Fruit fly (Drosophila melanogaster) whole organism: ENCODE data around the gene Cpr65Ea.

Experiments used
- CG8478 ChIP-seq: fragments of >200 bp; optimal IDR thresholded peaks from 2 replicates; lab custom pipeline; 2018; ENCODE audit warnings: inconsistent platforms
- Dll ChIP-seq: fragments of >200 bp; optimal IDR thresholded peaks from 2 replicates; lab custom pipeline; 2017
- EcR ChIP-seq, 2 experiments: fragments of >200 bp; optimal IDR thresholded peaks; 2 replicates each; lab custom pipeline; 2017; ENCODE audit warnings: missing biosample characterization in 2 of 2, missing genetic modification characterization in 2 of 2, missing genetic modification reagents in 2 of 2
- pan ChIP-seq: fragments of >200 bp; optimal IDR thresholded peaks from 2 replicates; lab custom pipeline; 2017
- psq ChIP-seq: fragments of >200 bp; optimal IDR thresholded peaks from 2 replicates; lab custom pipeline; 2017
- usp ChIP-seq: fragments of >200 bp; optimal IDR thresholded peaks from 2 replicates; lab custom pipeline; 2017; ENCODE audit warnings: missing biosample characterization, missing genetic modification characterization, mixed read lengths

The Cpr65Ea gene

DNA sequence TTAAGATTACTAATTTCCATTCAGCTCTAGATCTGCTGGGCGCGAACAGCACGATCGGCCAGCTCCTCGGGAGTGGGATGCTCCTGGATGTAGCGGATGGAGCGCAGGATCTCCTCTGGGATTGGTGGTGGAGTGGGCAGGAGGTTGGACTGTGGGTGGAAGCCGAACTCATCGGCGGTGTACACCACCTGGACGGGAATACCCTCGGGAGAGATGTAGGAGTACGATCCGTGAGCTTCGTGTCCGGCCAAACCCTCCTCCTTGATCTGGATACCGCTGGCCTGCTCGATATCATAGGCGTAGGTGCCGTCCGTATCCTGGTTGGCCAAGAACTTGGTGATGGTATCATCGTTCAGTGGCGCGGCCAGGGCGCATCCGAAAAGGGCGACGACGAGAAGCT lies 315 bp downstream of the Cpr65Ea start:
- TF ChIP-seq psq (lab: Kevin White, UChicago): no peak
- no peak for TF ChIP-seq CG8478 (lab: Kevin White, UChicago)
- TF ChIP-seq EcR (GFP tag; optimal IDR thresholded peaks at IDR 0.05; lab: Kevin White, UChicago): no peak
- no peak for TF ChIP-seq usp (GFP tag; lab: Kevin White, UChicago)
- no peak for TF ChIP-seq Dll (lab: Kevin White, UChicago)
- TF ChIP-seq pan (lab: Kevin White, UChicago): no peak

DNA sequence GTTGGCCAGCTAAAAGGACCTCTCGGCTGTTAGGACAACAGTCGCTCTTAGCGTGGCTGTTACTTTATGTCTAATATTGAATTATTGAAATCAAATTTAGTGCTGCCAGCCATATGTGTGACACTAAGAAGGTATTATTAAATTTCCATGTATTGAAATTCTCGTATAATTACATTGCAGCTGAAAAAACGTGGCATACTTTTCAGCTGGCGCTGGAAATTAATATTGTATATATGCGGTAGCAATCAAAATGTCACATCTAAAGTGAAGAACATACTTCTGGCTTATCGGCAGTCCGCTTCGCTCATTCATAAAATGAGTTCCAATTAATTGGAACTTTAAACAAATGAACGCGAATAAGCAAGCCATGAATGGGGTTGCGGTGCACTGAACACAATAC lies 4.2 kb downstream of the Cpr65Ea start:
- TF ChIP-seq psq (lab: Kevin White, UChicago) (no peak), CG8478 (lab: Kevin White, UChicago) (no peak), usp (GFP tag; lab: Kevin White, UChicago) (no peak), Dll (lab: Kevin White, UChicago) (no peak), pan (lab: Kevin White, UChicago) (no peak), EcR (GFP tag; optimal IDR thresholded peaks at IDR 0.05; lab: Kevin White, UChicago) (no peak)

DNA sequence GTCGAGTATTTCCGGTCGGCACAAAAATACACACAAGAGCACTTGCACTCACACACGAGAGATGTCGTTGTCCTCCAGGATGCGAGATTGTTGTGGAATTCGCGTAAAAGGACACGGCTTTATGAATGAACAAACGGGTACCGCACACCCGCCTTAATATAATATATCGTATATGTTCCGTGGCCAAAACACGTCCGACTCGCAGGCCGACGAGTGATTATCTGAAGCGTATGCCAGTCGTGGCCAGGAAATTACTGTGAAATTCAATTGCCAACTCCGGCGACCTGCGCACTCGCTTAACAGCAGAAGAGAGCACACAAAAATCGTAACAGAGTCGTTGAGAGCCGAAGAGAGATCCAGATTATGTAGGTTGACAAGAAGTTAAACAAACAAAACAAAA lies 9.2 kb downstream of the Cpr65Ea start, which contains the start of gene CG8641:
Gene CG8641 (minus strand): TSS at position 205 of the 400 bp plus-strand sequence.
- TF ChIP-seq Dll (lab: Kevin White, UChicago): no peak
- TF ChIP-seq psq (lab: Kevin White, UChicago): no peak
- no peak for TF ChIP-seq pan (lab: Kevin White, UChicago)
- TF ChIP-seq usp (GFP tag; lab: Kevin White, UChicago): no peak
- TF ChIP-seq CG8478 (lab: Kevin White, UChicago): no peak
- TF ChIP-seq EcR (GFP tag; optimal IDR thresholded peaks at IDR 0.05; lab: Kevin White, UChicago): no peak

DNA sequence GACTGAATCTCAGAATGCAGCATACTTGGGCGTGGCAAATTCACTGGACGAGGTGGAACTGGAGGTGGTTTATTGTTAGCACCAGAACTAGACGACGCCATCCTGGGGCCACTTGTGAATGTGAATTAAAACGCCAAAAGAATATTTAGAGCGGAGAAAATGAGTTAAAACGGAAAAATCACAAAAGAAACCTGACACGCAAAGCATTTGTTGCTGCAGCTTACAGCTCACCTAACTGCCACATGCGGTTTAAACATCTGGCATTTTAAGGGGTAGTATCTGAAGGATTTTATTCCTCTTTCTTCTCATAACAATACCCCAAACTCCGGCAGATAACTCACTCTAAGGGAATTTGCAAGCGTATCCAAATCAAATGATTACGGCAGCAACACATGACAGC lies 11.3 kb downstream of the Cpr65Ea start, which contains the start of gene CG34030:
Gene CG34030 (minus strand): TSS at position 101 of the 400 bp plus-strand sequence.
- TF ChIP-seq Dll (lab: Kevin White, UChicago) (no peak), usp (GFP tag; lab: Kevin White, UChicago) (no peak), EcR (GFP tag; optimal IDR thresholded peaks at IDR 0.05; lab: Kevin White, UChicago) (no peak), psq (lab: Kevin White, UChicago) (no peak), pan (lab: Kevin White, UChicago) (no peak), CG8478 (lab: Kevin White, UChicago) (no peak)

DNA sequence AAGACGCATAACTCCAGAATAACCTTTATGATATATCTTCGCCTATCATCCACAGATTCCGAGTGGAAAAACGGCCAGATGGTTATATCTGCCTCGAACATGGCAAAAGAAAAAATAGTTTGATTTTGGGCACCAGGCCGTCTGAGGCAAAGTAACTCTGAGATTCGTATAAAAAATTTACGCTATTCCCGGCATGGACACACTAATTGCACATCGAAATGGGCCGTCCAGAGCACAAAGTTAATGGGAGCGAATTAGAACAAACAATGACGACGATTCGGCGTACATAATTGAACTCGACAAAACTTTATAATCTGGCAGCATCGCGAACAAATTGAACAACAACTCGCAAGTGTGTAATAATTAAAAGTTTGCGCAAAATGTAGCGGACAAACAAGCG lies 17.3 kb downstream of the Cpr65Ea start, which contains the start of gene CG32391:
Gene CG32391 (minus strand): TSS at position 101 of the 400 bp plus-strand sequence.
- TF ChIP-seq pan (lab: Kevin White, UChicago): no peak
- TF ChIP-seq EcR (GFP tag; optimal IDR thresholded peaks at IDR 0.05; lab: Kevin White, UChicago): no peak
- TF ChIP-seq usp (GFP tag; lab: Kevin White, UChicago): no peak
- TF ChIP-seq Dll (lab: Kevin White, UChicago): no peak
- no peak for TF ChIP-seq psq (lab: Kevin White, UChicago)
- TF ChIP-seq CG8478 (lab: Kevin White, UChicago): no peak

DNA sequence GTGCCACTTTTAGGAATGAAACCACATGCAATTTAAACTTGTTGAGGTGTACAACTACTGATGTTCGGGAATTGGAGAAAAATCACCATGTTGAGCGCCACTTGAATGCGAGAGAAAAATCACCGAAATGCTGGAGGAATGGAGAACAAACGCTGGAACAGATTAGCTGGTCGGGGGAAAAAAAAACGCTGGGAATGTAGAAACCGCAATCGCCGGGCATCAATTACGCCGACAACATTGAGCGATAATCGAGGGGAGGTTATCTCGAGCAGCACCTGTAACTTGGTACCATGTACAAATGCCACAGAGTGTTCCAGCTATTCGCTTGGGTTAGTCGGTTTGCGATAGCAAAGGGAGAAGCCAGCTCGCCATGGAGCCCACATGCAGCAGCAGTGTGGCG lies 20.4 kb downstream of the Cpr65Ea start, which contains the start of gene CG14823:
Gene CG14823 (plus strand): TSS at position 301 of the 400 bp plus-strand sequence.
- no peak for TF ChIP-seq pan (lab: Kevin White, UChicago)
- TF ChIP-seq Dll (lab: Kevin White, UChicago): no peak
- TF ChIP-seq EcR (GFP tag; optimal IDR thresholded peaks at IDR 0.05; lab: Kevin White, UChicago): no peak
- TF ChIP-seq CG8478 (lab: Kevin White, UChicago): no peak
- no peak for TF ChIP-seq psq (lab: Kevin White, UChicago)
- TF ChIP-seq usp (GFP tag; lab: Kevin White, UChicago): no peak

DNA sequence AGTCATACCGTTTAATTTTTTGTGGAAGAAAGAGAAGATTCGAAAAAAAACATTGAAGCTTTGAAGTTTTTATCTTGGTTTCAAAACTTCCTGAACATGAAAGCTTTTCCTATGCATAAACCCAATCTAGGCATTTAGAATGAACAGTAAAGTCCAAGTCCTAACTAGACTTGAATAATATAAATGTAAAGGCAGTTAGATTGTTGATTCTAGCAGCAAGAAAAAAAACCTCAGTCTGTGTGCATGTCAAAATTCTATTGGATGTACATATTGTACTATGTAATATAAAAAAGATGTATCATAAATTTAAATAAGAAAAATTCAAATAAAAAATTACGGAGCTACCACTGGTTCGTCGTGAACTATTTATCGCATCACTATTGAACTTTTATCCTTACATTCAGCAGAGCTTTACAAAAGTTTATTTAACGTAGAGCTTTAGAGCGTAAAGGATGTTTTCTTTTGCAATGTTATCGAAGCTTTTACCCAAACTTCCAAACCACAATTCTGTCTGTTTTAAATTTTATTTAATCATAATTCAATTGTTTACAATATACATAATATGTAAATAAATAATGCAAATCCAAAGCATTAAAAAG lies 27.9 kb downstream of the Cpr65Ea start:
- TF ChIP-seq Dll (lab: Kevin White, UChicago) (no peak), CG8478 (lab: Kevin White, UChicago) (no peak), usp (GFP tag; lab: Kevin White, UChicago) (no peak), EcR (GFP tag; optimal IDR thresholded peaks at IDR 0.05; lab: Kevin White, UChicago) (no peak), psq (lab: Kevin White, UChicago) (no peak), pan (lab: Kevin White, UChicago) (no peak)

DNA sequence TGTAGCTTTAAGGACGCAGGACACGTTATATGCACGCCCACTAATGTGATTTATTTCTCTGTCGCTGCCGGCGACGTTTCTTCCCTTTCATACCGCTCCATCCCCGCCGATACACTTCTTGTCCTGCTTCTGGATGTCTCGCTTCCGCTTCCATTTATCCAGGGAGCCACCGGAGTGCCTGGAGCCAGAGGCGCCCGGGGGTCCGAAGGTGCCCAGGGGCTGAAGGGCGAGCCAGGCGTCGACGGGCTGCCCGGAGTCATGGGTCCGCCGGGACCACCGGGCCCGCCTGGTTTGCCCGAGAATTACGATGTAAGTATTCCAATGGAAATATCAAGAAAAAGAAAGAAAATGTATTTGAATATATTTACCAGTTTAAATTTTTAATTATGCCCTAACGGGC lies 48.6 kb downstream of the Cpr65Ea start:
- no peak for TF ChIP-seq EcR (GFP tag; optimal IDR thresholded peaks at IDR 0.05; lab: Kevin White, UChicago)
- TF ChIP-seq Dll (lab: Kevin White, UChicago): no peak
- TF ChIP-seq pan (lab: Kevin White, UChicago): no peak
- no peak for TF ChIP-seq usp (GFP tag; lab: Kevin White, UChicago)
- no peak for TF ChIP-seq psq (lab: Kevin White, UChicago)
- TF ChIP-seq CG8478 (lab: Kevin White, UChicago): no peak
